Worm (Caenorhabditis elegans) whole organism, L3 larva: ENCODE data around the gene F42C5.3.

Experiments used
- ama-1 ChIP-seq: fragments of 150-350 bp; optimal IDR thresholded peaks from 2 replicates; lab custom pipeline; 2018
- ceh-16 ChIP-seq: sonication (generic microtip); optimal IDR thresholded peaks from 2 replicates; lab custom pipeline; 2017; ENCODE audit warnings: missing biosample characterization, missing genetic modification characterization
- egl-27 ChIP-seq: sonication (generic microtip); optimal IDR thresholded peaks from 4 replicates; lab custom pipeline; 2017; ENCODE audit warnings: missing biosample characterization, missing genetic modification reagents, missing genetic modification characterization
- fkh-10 ChIP-seq: sonication (generic microtip); optimal IDR thresholded peaks from 2 replicates; lab custom pipeline; 2017; ENCODE audit warnings: missing biosample characterization, missing genetic modification reagents, missing genetic modification characterization
- lin-15B ChIP-seq: fragments of 150-350 bp; optimal IDR thresholded peaks from 2 replicates; lab custom pipeline; 2014; ENCODE audit warnings: missing biosample characterization, missing genetic modification characterization
- mdl-1 ChIP-seq: fragments of 150-350 bp; optimal IDR thresholded peaks from 2 replicates; lab custom pipeline; 2014; ENCODE audit warnings: missing biosample characterization, missing genetic modification characterization
- nhr-12 ChIP-seq: fragments of 150-350 bp; optimal IDR thresholded peaks from 2 replicates; lab custom pipeline; 2014; ENCODE audit warnings: missing biosample characterization, missing genetic modification characterization
- nhr-28 ChIP-seq: fragments of 150-350 bp; optimal IDR thresholded peaks from 2 replicates; lab custom pipeline; 2014; ENCODE audit warnings: missing biosample characterization, missing genetic modification characterization
- unc-39 ChIP-seq: sonication (generic microtip); optimal IDR thresholded peaks from 4 replicates; lab custom pipeline; 2017; ENCODE audit warnings: missing biosample characterization, missing genetic modification characterization
- unc-62 ChIP-seq: fragments of 150-350 bp; sonication (generic microtip); optimal IDR thresholded peaks from 4 replicates; lab custom pipeline; 2014; ENCODE audit warnings: missing biosample characterization, missing genetic modification reagents, missing genetic modification characterization
- zag-1 ChIP-seq: fragments of 150-350 bp; optimal IDR thresholded peaks from 2 replicates; lab custom pipeline; 2014; ENCODE audit warnings: missing biosample characterization, missing genetic modification characterization

DNA sequence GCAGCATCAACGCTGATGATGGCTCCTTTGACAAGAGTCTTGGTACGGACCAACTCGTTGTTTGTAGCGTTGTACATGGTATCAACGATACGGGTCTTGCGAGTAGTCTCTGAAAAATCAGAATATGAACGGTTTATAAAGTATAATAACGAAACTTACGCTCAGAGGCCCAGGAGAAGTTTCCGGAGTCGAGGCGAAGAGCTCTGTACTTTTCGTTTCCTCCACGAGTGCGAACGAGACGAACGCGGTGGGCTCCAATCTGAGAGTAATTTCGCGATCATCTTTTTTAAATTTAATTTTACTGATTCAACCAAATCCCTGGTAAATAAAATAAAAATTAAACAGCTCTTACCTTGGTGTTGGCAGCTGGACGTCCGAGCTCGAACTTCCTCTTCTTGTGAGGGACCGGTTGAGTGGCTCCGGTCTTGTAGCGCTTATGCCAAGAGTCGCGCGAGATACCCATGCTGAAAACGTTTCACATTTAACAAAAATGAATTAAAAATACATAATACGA lies 26.1 kb upstream of the F42C5.3 start, which contains the start of gene rps-8:
- TF ChIP-seq ceh-16 (tag; lab: Kevin White, UChicago) (no peak), fkh-10 (GFP tag; lab: Kevin White, UChicago) (no peak), lin-15B (tag; lab: Kevin White, UChicago) (no peak), unc-39 (tag; lab: Kevin White, UChicago) (no peak), nhr-12 (tag; lab: Kevin White, UChicago) (no peak), zag-1 (tag; lab: Kevin White, UChicago) (no peak), ama-1 (no peak), mdl-1 (no peak), nhr-28 (tag; lab: Kevin White, UChicago) (no peak), egl-27 (tag; lab: Kevin White, UChicago) (no peak), unc-62 (no peak)
